Worm (Caenorhabditis elegans): ENCODE results near the gene old-1.

- TF ChIP-seq ztf-11 (tag; optimal IDR thresholded peaks at IDR 0.05) (no peak), nhr-237 (tag; optimal IDR thresholded peaks at IDR 0.05) (no peak), blmp-1 (tag; optimal IDR thresholded peaks at IDR 0.05) (no peak), unc-39 (tag; optimal IDR thresholded peaks at IDR 0.05) (no peak), nhr-28 (tag; optimal IDR thresholded peaks at IDR 0.05) (no peak), unc-62 (GFP tag; optimal IDR thresholded peaks at IDR 0.05) (no peak), hlh-1 (tag; optimal IDR thresholded peaks at IDR 0.05) (no peak), sptf-1 (tag; optimal IDR thresholded peaks at IDR 0.05) (no peak), elt-3 (tag; optimal IDR thresholded peaks at IDR 0.05) (no peak)
These were observed 9.0 kb downstream of the old-1 start, which contains the start of gene chil-5 for ce11 chrII:9859575-9859974.
